Worm (Caenorhabditis elegans) whole organism, late embryonic: ENCODE results near the gene T12A2.21.
A peak's percentile ranks its signal among the peaks of the same experiment; 100 is the strongest.

ENCODE experiments used
- C08G9.2 ChIP-seq: sonication (generic microtip); optimal IDR thresholded peaks from 2 replicates; lab custom pipeline; 2016; ENCODE audit warnings: mild to moderate bottlenecking, missing genetic modification characterization, moderate library complexity, missing compliant biosample characterization
- C38D4.7 ChIP-seq: fragments of 200-800 bp; sonication (Bioruptor generic); optimal IDR thresholded peaks from 2 replicates; lab custom pipeline; 2018; ENCODE audit warnings: mild to moderate bottlenecking, missing genetic modification characterization, moderate library complexity, missing compliant biosample characterization
- F13H6.1 ChIP-seq: sonication (generic microtip); optimal IDR thresholded peaks from 2 replicates; lab custom pipeline; 2016; ENCODE audit warnings: missing genetic modification characterization, missing compliant biosample characterization
- K02D7.2 ChIP-seq: sonication (generic microtip); optimal IDR thresholded peaks from 2 replicates; lab custom pipeline; 2017; ENCODE audit warnings: mild to moderate bottlenecking, missing genetic modification characterization, missing compliant biosample characterization
- K09A11.1 ChIP-seq: sonication (generic microtip); optimal IDR thresholded peaks from 2 replicates; lab custom pipeline; 2017; ENCODE audit warnings: antibody characterized with exemption, mild to moderate bottlenecking, missing genetic modification characterization, missing compliant biosample characterization; ENCODE audit not compliant: insufficient read depth
- Y22D7AL.16 ChIP-seq: sonication (generic microtip); optimal IDR thresholded peaks from 2 replicates; lab custom pipeline; 2016; ENCODE audit warnings: missing genetic modification characterization, missing compliant biosample characterization
- ceh-14 ChIP-seq: sonication (generic microtip); optimal IDR thresholded peaks from 2 replicates; lab custom pipeline; 2016; ENCODE audit warnings: missing genotype, missing genetic modification characterization, missing compliant biosample characterization
- ceh-24 ChIP-seq: sonication (generic microtip); optimal IDR thresholded peaks from 2 replicates; lab custom pipeline; 2016; ENCODE audit warnings: mild to moderate bottlenecking, missing genetic modification characterization, missing compliant biosample characterization
- ceh-30 ChIP-seq: fragments of 150-350 bp; optimal IDR thresholded peaks from 2 replicates; lab custom pipeline; 2014; ENCODE audit warnings: missing biosample characterization, missing genetic modification characterization
- ceh-34 ChIP-seq: sonication (generic microtip); optimal IDR thresholded peaks from 2 replicates; lab custom pipeline; 2016; ENCODE audit warnings: mild to moderate bottlenecking, missing genetic modification characterization, missing compliant biosample characterization
- ceh-45 ChIP-seq: fragments of 200-800 bp; sonication (Bioruptor generic); IDR thresholded peaks from 2 replicates; pipeline ENCODE4 v1.3.6; 2022; ENCODE audit warnings: missing genetic modification reagents, missing genetic modification characterization, missing compliant biosample characterization
- ceh-48 ChIP-seq: sonication (generic microtip); optimal IDR thresholded peaks from 2 replicates; lab custom pipeline; 2016; ENCODE audit warnings: missing genetic modification characterization, inconsistent platforms, missing compliant biosample characterization
- ceh-9 ChIP-seq: sonication (generic microtip); optimal IDR thresholded peaks from 2 replicates; lab custom pipeline; 2016; ENCODE audit warnings: mild to moderate bottlenecking, missing genetic modification characterization, inconsistent platforms, missing compliant biosample characterization
- che-1 ChIP-seq: sonication (generic microtip); optimal IDR thresholded peaks from 2 replicates; lab custom pipeline; 2016; ENCODE audit warnings: mild to moderate bottlenecking, missing genetic modification characterization, missing compliant biosample characterization
- dmd-4 ChIP-seq: sonication (generic microtip); optimal IDR thresholded peaks from 2 replicates; lab custom pipeline; 2016; ENCODE audit warnings: borderline replicate concordance, missing genetic modification characterization, missing compliant biosample characterization
- dve-1 ChIP-seq: sonication (generic microtip); optimal IDR thresholded peaks from 2 replicates; lab custom pipeline; 2017; ENCODE audit warnings: antibody characterized with exemption, mild to moderate bottlenecking, missing genetic modification characterization, missing compliant biosample characterization
- elt-2 ChIP-seq: sonication (generic microtip); optimal IDR thresholded peaks from 2 replicates; lab custom pipeline; 2016; ENCODE audit warnings: missing genetic modification reagents, missing genetic modification characterization, missing compliant biosample characterization
- elt-4 ChIP-seq: sonication (generic microtip); optimal IDR thresholded peaks from 2 replicates; lab custom pipeline; 2016; ENCODE audit warnings: missing genetic modification characterization, missing compliant biosample characterization
- ets-4 ChIP-seq: sonication (generic microtip); optimal IDR thresholded peaks from 2 replicates; lab custom pipeline; 2016; ENCODE audit warnings: missing genetic modification characterization, missing compliant biosample characterization
- fax-1 ChIP-seq: sonication (generic microtip); optimal IDR thresholded peaks from 2 replicates; lab custom pipeline; 2016; ENCODE audit warnings: missing genotype, missing genetic modification characterization, missing compliant biosample characterization
- gmeb-2 ChIP-seq: sonication (generic microtip); optimal IDR thresholded peaks from 2 replicates; lab custom pipeline; 2016; ENCODE audit warnings: missing genetic modification characterization, inconsistent platforms, missing compliant biosample characterization
- hlh-15 ChIP-seq: sonication (generic microtip); optimal IDR thresholded peaks from 2 replicates; lab custom pipeline; 2016; ENCODE audit warnings: missing genetic modification characterization, missing compliant biosample characterization
- hlh-6 ChIP-seq: sonication (generic microtip); optimal IDR thresholded peaks from 2 replicates; lab custom pipeline; 2016; ENCODE audit warnings: missing genotype, missing genetic modification characterization, missing compliant biosample characterization
- mec-3 ChIP-seq: sonication (generic microtip); optimal IDR thresholded peaks from 2 replicates; lab custom pipeline; 2016; ENCODE audit warnings: borderline replicate concordance, missing genetic modification characterization, missing compliant biosample characterization
- nfya-1 ChIP-seq: sonication (generic microtip); optimal IDR thresholded peaks from 2 replicates; lab custom pipeline; 2017; ENCODE audit warnings: missing genetic modification characterization, mild to moderate bottlenecking, missing compliant biosample characterization, antibody characterized with exemption, moderate library complexity
- nhr-11 ChIP-seq: fragments of 150-350 bp; optimal IDR thresholded peaks from 2 replicates; lab custom pipeline; 2014; ENCODE audit warnings: missing biosample characterization, missing genetic modification characterization
- npax-4 ChIP-seq: sonication (generic microtip); optimal IDR thresholded peaks from 2 replicates; lab custom pipeline; 2016; ENCODE audit warnings: missing genetic modification characterization, missing compliant biosample characterization
- odd-2 ChIP-seq: sonication (generic microtip); optimal IDR thresholded peaks from 2 replicates; lab custom pipeline; 2017; ENCODE audit warnings: antibody characterized with exemption, mild to moderate bottlenecking, missing genetic modification characterization, missing compliant biosample characterization
- pat-9 ChIP-seq: fragments of 200-800 bp; sonication (Bioruptor generic); optimal IDR thresholded peaks from 2 replicates; lab custom pipeline; 2018; ENCODE audit warnings: mild to moderate bottlenecking, missing genetic modification characterization, moderate library complexity, missing compliant biosample characterization
- pax-1 ChIP-seq: fragments of 150-350 bp; optimal IDR thresholded peaks from 2 replicates; lab custom pipeline; 2014; ENCODE audit warnings: missing biosample characterization, missing genetic modification characterization
- pha-4 ChIP-seq: fragments of 150-350 bp; optimal IDR thresholded peaks from 2 replicates; lab custom pipeline; 2018; ENCODE audit warnings: missing biosample characterization, missing genetic modification reagents, missing genetic modification characterization
- pqm-1 ChIP-seq: sonication (generic microtip); optimal IDR thresholded peaks from 2 replicates; lab custom pipeline; 2016; ENCODE audit warnings: missing genetic modification characterization, missing compliant biosample characterization
- pros-1 ChIP-seq: fragments of 150-350 bp; optimal IDR thresholded peaks from 2 replicates; lab custom pipeline; 2014; ENCODE audit warnings: missing biosample characterization, missing genetic modification reagents, missing genetic modification characterization
- ref-2 ChIP-seq: sonication (generic microtip); optimal IDR thresholded peaks from 2 replicates; lab custom pipeline; 2016; ENCODE audit warnings: missing genetic modification characterization, missing compliant biosample characterization
- sdc-2 ChIP-seq: sonication (generic microtip); optimal IDR thresholded peaks from 2 replicates; lab custom pipeline; 2016; ENCODE audit warnings: missing genotype, missing genetic modification characterization, missing compliant biosample characterization
- syd-9 ChIP-seq: sonication (generic microtip); optimal IDR thresholded peaks from 2 replicates; lab custom pipeline; 2016; ENCODE audit warnings: mild to moderate bottlenecking, missing genetic modification characterization, moderate library complexity, missing compliant biosample characterization
- tbx-2 ChIP-seq: sonication (generic microtip); optimal IDR thresholded peaks from 2 replicates; lab custom pipeline; 2016; ENCODE audit warnings: missing genetic modification characterization, missing compliant biosample characterization
- unc-3 ChIP-seq, 2 experiments: fragments of 200-800 bp in 1 of 2; sonication (Bioruptor generic) in 1 of 2; sonication (generic microtip) in 1 of 2; conservative IDR thresholded peaks in 1 of 2; optimal IDR thresholded peaks in 1 of 2; 2 replicates each; pipeline versions ENCODE4 v1.3.6 to Lab custom; 2016 to 2022; ENCODE audit warnings: missing compliant biosample characterization in 2 of 2, missing genetic modification characterization in 2 of 2, missing genetic modification reagents in 1 of 2
- unc-42 ChIP-seq: sonication (generic microtip); optimal IDR thresholded peaks from 2 replicates; lab custom pipeline; 2016; ENCODE audit warnings: missing genotype, missing genetic modification characterization, missing compliant biosample characterization
- unc-55 ChIP-seq: sonication (generic microtip); optimal IDR thresholded peaks from 2 replicates; lab custom pipeline; 2017; ENCODE audit warnings: missing biosample characterization, missing genetic modification reagents, missing genetic modification characterization
- unc-86 ChIP-seq: sonication (generic microtip); optimal IDR thresholded peaks from 2 replicates; lab custom pipeline; 2016; ENCODE audit warnings: missing genetic modification characterization, missing compliant biosample characterization
- ztf-16 ChIP-seq: sonication (generic microtip); optimal IDR thresholded peaks from 2 replicates; lab custom pipeline; 2017; ENCODE audit warnings: missing genetic modification characterization, missing compliant biosample characterization

T12A2.21 gene

ce11 chrIII:6236649-6237048 is at the start of gene T12A2.21:
Gene T12A2.21, minus strand, starts transcription at chrIII:6236749.
- no peak for TF ChIP-seq pat-9
- TF ChIP-seq ceh-30 (tag; lab: Kevin White, UChicago): no peak

ce11 chrIII:6285890-6286289 is 49.3 kb upstream of the T12A2.21 start, which contains the start of gene gadr-3:
Gene gadr-3, minus strand, starts transcription at chrIII:6285990.
- no peak for TF ChIP-seq pax-1
- no peak for TF ChIP-seq elt-4 (tag; lab: Kevin White, UChicago)
- no peak for TF ChIP-seq ceh-34
- no peak for TF ChIP-seq unc-55 (GFP tag; lab: Kevin White, UChicago)
- TF ChIP-seq odd-2 (tag; lab: Kevin White, UChicago): no peak
- TF ChIP-seq pros-1 (tag; lab: Kevin White, UChicago): no peak
- TF ChIP-seq ets-4 (tag; lab: Kevin White, UChicago): no peak
- TF ChIP-seq mec-3 (tag; lab: Kevin White, UChicago): no peak
- no peak for TF ChIP-seq unc-86 (tag; lab: Kevin White, UChicago)
- no peak for TF ChIP-seq K02D7.2 (tag; lab: Kevin White, UChicago)
- TF ChIP-seq pqm-1 (tag; lab: Kevin White, UChicago): no peak
- TF ChIP-seq K09A11.1 (tag; lab: Kevin White, UChicago): no peak
- TF ChIP-seq elt-2 (tag; lab: Kevin White, UChicago): no peak
- TF ChIP-seq pha-4 (tag; lab: Kevin White, UChicago): no peak
- TF ChIP-seq F13H6.1 (tag; lab: Kevin White, UChicago): no peak

ce11 chrIII:6283024-6283423 is 46.5 kb upstream of the T12A2.21 start:
- TF ChIP-seq dmd-4 (tag; lab: Kevin White, UChicago) (no peak), ceh-14 (tag; lab: Kevin White, UChicago) (no peak), ceh-24 (no peak), Y22D7AL.16 (tag; lab: Kevin White, UChicago) (no peak), ets-4 (tag; lab: Kevin White, UChicago) (no peak), C08G9.2 (tag; lab: Kevin White, UChicago) (no peak), tbx-2 (tag; lab: Kevin White, UChicago) (no peak), hlh-15 (tag; lab: Kevin White, UChicago) (no peak), dve-1 (tag; lab: Kevin White, UChicago) (no peak), unc-55 (GFP tag; lab: Kevin White, UChicago) (no peak), gmeb-2 (tag; lab: Kevin White, UChicago) (no peak), nhr-11 (tag; lab: Kevin White, UChicago) (no peak), che-1 (no peak), nfya-1 (tag; lab: Kevin White, UChicago) (no peak)
- TF ChIP-seq, all 69 proteins: peak for 0

- no peak for TF ChIP-seq F13H6.1 (tag; lab: Kevin White, UChicago)
- peak; percentile 37 for TF ChIP-seq unc-42 (tag; lab: Kevin White, UChicago)
- TF ChIP-seq hlh-6 (tag; lab: Kevin White, UChicago): no peak
- TF ChIP-seq pha-4 (tag; lab: Kevin White, UChicago): no peak
- TF ChIP-seq ref-2: peak; percentile 70
- TF ChIP-seq ceh-24: no peak
- no peak for TF ChIP-seq fax-1 (tag; lab: Kevin White, UChicago)
- TF ChIP-seq K02D7.2 (tag; lab: Kevin White, UChicago): no peak
- peak; percentile 15 for TF ChIP-seq sdc-2 (tag; lab: Kevin White, UChicago)
- no peak for TF ChIP-seq syd-9 (tag; lab: Kevin White, UChicago)
- TF ChIP-seq K09A11.1 (tag; lab: Kevin White, UChicago): no peak
- no peak for TF ChIP-seq unc-86 (tag; lab: Kevin White, UChicago)
- TF ChIP-seq unc-3 (GFP tag; conservative IDR thresholded peaks at IDR 0.05; lab: Robert Waterston, UW): no peak
- TF ChIP-seq unc-3 (tag; optimal IDR thresholded peaks at IDR 0.05; lab: Kevin White, UChicago): no peak
- TF ChIP-seq elt-4 (tag; lab: Kevin White, UChicago): no peak
- no peak for TF ChIP-seq ceh-45
- no peak for TF ChIP-seq npax-4
- TF ChIP-seq C38D4.7: no peak
- no peak for TF ChIP-seq pax-1
- no peak for TF ChIP-seq Y22D7AL.16 (tag; lab: Kevin White, UChicago)
- TF ChIP-seq hlh-15 (tag; lab: Kevin White, UChicago): no peak
- TF ChIP-seq pros-1 (tag; lab: Kevin White, UChicago): peak; percentile 79
- no peak for TF ChIP-seq odd-2 (tag; lab: Kevin White, UChicago)
- no peak for TF ChIP-seq ztf-16 (tag; lab: Kevin White, UChicago)
- TF ChIP-seq nhr-11 (tag; lab: Kevin White, UChicago): no peak
- peak; percentile 76 for TF ChIP-seq nfya-1 (tag; lab: Kevin White, UChicago)
- TF ChIP-seq ceh-9 (tag; lab: Kevin White, UChicago): no peak
- no peak for TF ChIP-seq ceh-30 (tag; lab: Kevin White, UChicago)
- peak; percentile 4 for TF ChIP-seq ceh-48 (tag; lab: Kevin White, UChicago)
- TF ChIP-seq unc-55 (GFP tag; lab: Kevin White, UChicago): peak; percentile 79
- no peak for TF ChIP-seq C08G9.2 (tag; lab: Kevin White, UChicago)
These were observed 43.6 kb upstream of the T12A2.21 start, which contains the start of gene hmg-1.2 for ce11 chrIII:6280070-6280596. Gene hmg-1.2, plus strand, starts transcription at chrIII:6280380.
